Worm (Caenorhabditis elegans) whole organism, late embryonic: ENCODE measurements around the gene F36D3.16.

Experiments
- C08G9.2 ChIP-seq: sonication (generic microtip); optimal IDR thresholded peaks from 2 replicates; lab custom pipeline; 2016; ENCODE audit warnings: mild to moderate bottlenecking, missing genetic modification characterization, moderate library complexity, missing compliant biosample characterization
- C38D4.7 ChIP-seq: fragments of 200-800 bp; sonication (Bioruptor generic); optimal IDR thresholded peaks from 2 replicates; lab custom pipeline; 2018; ENCODE audit warnings: mild to moderate bottlenecking, missing genetic modification characterization, moderate library complexity, missing compliant biosample characterization
- F13H6.1 ChIP-seq: sonication (generic microtip); optimal IDR thresholded peaks from 2 replicates; lab custom pipeline; 2016; ENCODE audit warnings: missing genetic modification characterization, missing compliant biosample characterization
- K02D7.2 ChIP-seq: sonication (generic microtip); optimal IDR thresholded peaks from 2 replicates; lab custom pipeline; 2017; ENCODE audit warnings: mild to moderate bottlenecking, missing genetic modification characterization, missing compliant biosample characterization
- Y22D7AL.16 ChIP-seq: sonication (generic microtip); optimal IDR thresholded peaks from 2 replicates; lab custom pipeline; 2016; ENCODE audit warnings: missing genetic modification characterization, missing compliant biosample characterization
- ceh-18 ChIP-seq: sonication (generic microtip); optimal IDR thresholded peaks from 2 replicates; lab custom pipeline; 2016; ENCODE audit warnings: missing genetic modification characterization, missing compliant biosample characterization
- ceh-2 ChIP-seq: sonication (generic microtip); optimal IDR thresholded peaks from 2 replicates; lab custom pipeline; 2016; ENCODE audit warnings: missing genotype, missing genetic modification characterization, missing compliant biosample characterization
- ceh-22 ChIP-seq: sonication (generic microtip); optimal IDR thresholded peaks from 2 replicates; lab custom pipeline; 2017; ENCODE audit warnings: missing biosample characterization, missing genetic modification characterization
- ceh-31 ChIP-seq: sonication (generic microtip); optimal IDR thresholded peaks from 2 replicates; lab custom pipeline; 2016; ENCODE audit warnings: missing genetic modification characterization, missing compliant biosample characterization
- ceh-48 ChIP-seq: sonication (generic microtip); optimal IDR thresholded peaks from 2 replicates; lab custom pipeline; 2016; ENCODE audit warnings: missing genetic modification characterization, inconsistent platforms, missing compliant biosample characterization
- ceh-9 ChIP-seq: sonication (generic microtip); optimal IDR thresholded peaks from 2 replicates; lab custom pipeline; 2016; ENCODE audit warnings: mild to moderate bottlenecking, missing genetic modification characterization, inconsistent platforms, missing compliant biosample characterization
- che-1 ChIP-seq: sonication (generic microtip); optimal IDR thresholded peaks from 2 replicates; lab custom pipeline; 2016; ENCODE audit warnings: mild to moderate bottlenecking, missing genetic modification characterization, missing compliant biosample characterization
- dmd-4 ChIP-seq: sonication (generic microtip); optimal IDR thresholded peaks from 2 replicates; lab custom pipeline; 2016; ENCODE audit warnings: borderline replicate concordance, missing genetic modification characterization, missing compliant biosample characterization
- dve-1 ChIP-seq: sonication (generic microtip); optimal IDR thresholded peaks from 2 replicates; lab custom pipeline; 2017; ENCODE audit warnings: antibody characterized with exemption, mild to moderate bottlenecking, missing genetic modification characterization, missing compliant biosample characterization
- elt-2 ChIP-seq: sonication (generic microtip); optimal IDR thresholded peaks from 2 replicates; lab custom pipeline; 2016; ENCODE audit warnings: missing genetic modification reagents, missing genetic modification characterization, missing compliant biosample characterization
- elt-4 ChIP-seq: sonication (generic microtip); optimal IDR thresholded peaks from 2 replicates; lab custom pipeline; 2016; ENCODE audit warnings: missing genetic modification characterization, missing compliant biosample characterization
- eyg-1 ChIP-seq: sonication (generic microtip); optimal IDR thresholded peaks from 2 replicates; lab custom pipeline; 2016; ENCODE audit warnings: missing genotype, missing genetic modification characterization, missing compliant biosample characterization
- fax-1 ChIP-seq: sonication (generic microtip); optimal IDR thresholded peaks from 2 replicates; lab custom pipeline; 2016; ENCODE audit warnings: missing genotype, missing genetic modification characterization, missing compliant biosample characterization
- fkh-10 ChIP-seq: fragments of 150-350 bp; optimal IDR thresholded peaks from 2 replicates; lab custom pipeline; 2014; ENCODE audit warnings: missing biosample characterization, missing genetic modification reagents, missing genetic modification characterization
- fkh-6 ChIP-seq: sonication (generic microtip); optimal IDR thresholded peaks from 2 replicates; lab custom pipeline; 2016; ENCODE audit warnings: missing genetic modification characterization, missing compliant biosample characterization
- gmeb-2 ChIP-seq: sonication (generic microtip); optimal IDR thresholded peaks from 2 replicates; lab custom pipeline; 2016; ENCODE audit warnings: missing genetic modification characterization, inconsistent platforms, missing compliant biosample characterization
- hlh-15 ChIP-seq: sonication (generic microtip); optimal IDR thresholded peaks from 2 replicates; lab custom pipeline; 2016; ENCODE audit warnings: missing genetic modification characterization, missing compliant biosample characterization
- hlh-30 ChIP-seq: sonication (generic microtip); optimal IDR thresholded peaks from 2 replicates; lab custom pipeline; 2017; ENCODE audit warnings: antibody characterized with exemption, missing genetic modification characterization, missing compliant biosample characterization; ENCODE audit not compliant: insufficient read depth
- lim-6 ChIP-seq: sonication (generic microtip); optimal IDR thresholded peaks from 2 replicates; lab custom pipeline; 2016; ENCODE audit warnings: missing genetic modification characterization, missing compliant biosample characterization
- nfya-1 ChIP-seq: sonication (generic microtip); optimal IDR thresholded peaks from 2 replicates; lab custom pipeline; 2017; ENCODE audit warnings: missing genetic modification characterization, mild to moderate bottlenecking, missing compliant biosample characterization, antibody characterized with exemption, moderate library complexity
- nhr-11 ChIP-seq: fragments of 150-350 bp; optimal IDR thresholded peaks from 2 replicates; lab custom pipeline; 2014; ENCODE audit warnings: missing biosample characterization, missing genetic modification characterization
- nhr-232 ChIP-seq: sonication (generic microtip); optimal IDR thresholded peaks from 2 replicates; lab custom pipeline; 2016; ENCODE audit warnings: missing genetic modification characterization, missing compliant biosample characterization
- pag-3 ChIP-seq: sonication (generic microtip); optimal IDR thresholded peaks from 2 replicates; lab custom pipeline; 2016; ENCODE audit warnings: missing compliant biosample characterization, missing genetic modification characterization, borderline replicate concordance
- pat-9 ChIP-seq: fragments of 200-800 bp; sonication (Bioruptor generic); optimal IDR thresholded peaks from 2 replicates; lab custom pipeline; 2018; ENCODE audit warnings: mild to moderate bottlenecking, missing genetic modification characterization, moderate library complexity, missing compliant biosample characterization
- pax-1 ChIP-seq: fragments of 150-350 bp; optimal IDR thresholded peaks from 2 replicates; lab custom pipeline; 2014; ENCODE audit warnings: missing biosample characterization, missing genetic modification characterization
- ref-2 ChIP-seq: sonication (generic microtip); optimal IDR thresholded peaks from 2 replicates; lab custom pipeline; 2016; ENCODE audit warnings: missing genetic modification characterization, missing compliant biosample characterization
- sdc-2 ChIP-seq: sonication (generic microtip); optimal IDR thresholded peaks from 2 replicates; lab custom pipeline; 2016; ENCODE audit warnings: missing genotype, missing genetic modification characterization, missing compliant biosample characterization
- sox-2 ChIP-seq: fragments of 200-800 bp; sonication (Bioruptor generic); IDR thresholded peaks from 2 replicates; pipeline ENCODE4 v1.3.6; 2022; ENCODE audit warnings: missing genetic modification reagents, missing genetic modification characterization, missing compliant biosample characterization
- sox-4 ChIP-seq: sonication (generic microtip); optimal IDR thresholded peaks from 2 replicates; lab custom pipeline; 2017; ENCODE audit warnings: mild to moderate bottlenecking, missing genetic modification characterization, inconsistent platforms, missing compliant biosample characterization
- tbx-2 ChIP-seq: sonication (generic microtip); optimal IDR thresholded peaks from 2 replicates; lab custom pipeline; 2016; ENCODE audit warnings: missing genetic modification characterization, missing compliant biosample characterization
- tbx-7 ChIP-seq: sonication (generic microtip); optimal IDR thresholded peaks from 2 replicates; lab custom pipeline; 2016; ENCODE audit warnings: missing genotype, missing genetic modification characterization, missing compliant biosample characterization
- ttx-3 ChIP-seq: sonication (generic microtip); optimal IDR thresholded peaks from 2 replicates; lab custom pipeline; 2016; ENCODE audit warnings: missing genetic modification reagents, missing genetic modification characterization, missing compliant biosample characterization
- unc-3 ChIP-seq, 2 experiments: fragments of 200-800 bp in 1 of 2; sonication (Bioruptor generic) in 1 of 2; sonication (generic microtip) in 1 of 2; conservative IDR thresholded peaks in 1 of 2; optimal IDR thresholded peaks in 1 of 2; 2 replicates each; pipeline versions ENCODE4 v1.3.6 to Lab custom; 2016 to 2022; ENCODE audit warnings: missing compliant biosample characterization in 2 of 2, missing genetic modification characterization in 2 of 2, missing genetic modification reagents in 1 of 2
- unc-42 ChIP-seq: sonication (generic microtip); optimal IDR thresholded peaks from 2 replicates; lab custom pipeline; 2016; ENCODE audit warnings: missing genotype, missing genetic modification characterization, missing compliant biosample characterization
- zip-5 ChIP-seq: sonication (generic microtip); optimal IDR thresholded peaks from 2 replicates; lab custom pipeline; 2016; ENCODE audit warnings: missing genetic modification characterization, missing compliant biosample characterization
- ztf-16 ChIP-seq: sonication (generic microtip); optimal IDR thresholded peaks from 2 replicates; lab custom pipeline; 2017; ENCODE audit warnings: missing genetic modification characterization, missing compliant biosample characterization

F36D3.16 gene

ce11 chrV:16537908-16538446 lies 10.1 kb downstream of the F36D3.16 start, which contains the start of gene Y32B12B.2 (continued):
- TF ChIP-seq elt-4 (tag; lab: Kevin White, UChicago) = no peak
- no peak for TF ChIP-seq ceh-18 (tag; lab: Kevin White, UChicago)
- no peak for TF ChIP-seq ceh-48
- no peak for TF ChIP-seq sox-2 (GFP tag; lab: Robert Waterston, UW)
- no peak for TF ChIP-seq sox-4 (tag; lab: Kevin White, UChicago)
- TF ChIP-seq C08G9.2 = peak; percentile 31
- TF ChIP-seq F13H6.1 (tag; lab: Kevin White, UChicago) = no peak
- TF ChIP-seq lim-6 = no peak
- TF ChIP-seq ceh-22 (tag; lab: Kevin White, UChicago) = no peak
- no peak for TF ChIP-seq sdc-2
- no peak for TF ChIP-seq ceh-9 (tag; lab: Kevin White, UChicago)
- TF ChIP-seq unc-3 (GFP tag; conservative IDR thresholded peaks at IDR 0.05; lab: Robert Waterston, UW) = no peak
- TF ChIP-seq unc-3 (tag; optimal IDR thresholded peaks at IDR 0.05; lab: Kevin White, UChicago) = no peak
- TF ChIP-seq hlh-15 (tag; lab: Kevin White, UChicago) = no peak
- peak; percentile 1 for TF ChIP-seq ceh-2 (tag; lab: Kevin White, UChicago)
- TF ChIP-seq fkh-6 (tag; lab: Kevin White, UChicago) = no peak
- TF ChIP-seq ceh-31 (tag; lab: Kevin White, UChicago) = peak; percentile 25
- no peak for TF ChIP-seq elt-2 (tag; lab: Kevin White, UChicago)
- peak; percentile 7 for TF ChIP-seq tbx-7 (tag; lab: Kevin White, UChicago)
- TF ChIP-seq eyg-1 (tag; lab: Kevin White, UChicago) = no peak

- TF ChIP-seq ref-2 (tag; lab: Kevin White, UChicago) (no peak), ceh-9 (tag; lab: Kevin White, UChicago) (no peak), nfya-1 (tag; lab: Kevin White, UChicago) (peak; percentile 83)
Observed at ce11 chrV:16539666-16540065, 11.8 kb downstream of the F36D3.16 start.

- TF ChIP-seq fax-1 (tag; lab: Kevin White, UChicago) = no peak
- peak; percentile 77 for TF ChIP-seq nfya-1 (tag; lab: Kevin White, UChicago)
Observed at ce11 chrV:16540657-16541056, 12.8 kb downstream of the F36D3.16 start.

ce11 chrV:16550680-16551079 lies 22.8 kb downstream of the F36D3.16 start, which contains the start of gene srbc-65:
Gene srbc-65 (plus strand): TSS chrV:16550980.
- no peak for TF ChIP-seq zip-5
- TF ChIP-seq elt-4 (tag; lab: Kevin White, UChicago) = no peak
- no peak for TF ChIP-seq gmeb-2 (tag; lab: Kevin White, UChicago)
- TF ChIP-seq K02D7.2 (tag; lab: Kevin White, UChicago) = no peak
- TF ChIP-seq hlh-30 = no peak
- no peak for TF ChIP-seq ceh-9 (tag; lab: Kevin White, UChicago)
- TF ChIP-seq ztf-16 (tag; lab: Kevin White, UChicago) = no peak
- TF ChIP-seq che-1 = no peak
- TF ChIP-seq dmd-4 (tag; lab: Kevin White, UChicago) = no peak
- no peak for TF ChIP-seq pat-9 (tag; lab: Kevin White, UChicago)
- TF ChIP-seq unc-3 (GFP tag; conservative IDR thresholded peaks at IDR 0.05; lab: Robert Waterston, UW) = no peak
- no peak for TF ChIP-seq unc-3 (tag; optimal IDR thresholded peaks at IDR 0.05; lab: Kevin White, UChicago)
- TF ChIP-seq hlh-15 (tag; lab: Kevin White, UChicago) = no peak
- no peak for TF ChIP-seq ttx-3
- TF ChIP-seq fkh-10 (GFP tag; lab: Kevin White, UChicago) = no peak
- TF ChIP-seq fkh-6 (tag; lab: Kevin White, UChicago) = no peak

ce11 chrV:16552929-16553328 lies 25.0 kb downstream of the F36D3.16 start, which contains the start of gene Y32B12B.4:
Gene Y32B12B.4 (plus strand): TSS chrV:16553327.
- no peak for TF ChIP-seq nhr-11
- peak; percentile 85 for TF ChIP-seq fkh-6 (tag; lab: Kevin White, UChicago)
- peak; percentile 14 for TF ChIP-seq sox-4 (tag; lab: Kevin White, UChicago)
- peak; percentile 92 for TF ChIP-seq elt-4 (tag; lab: Kevin White, UChicago)
- no peak for TF ChIP-seq C38D4.7 (GFP tag; lab: Kevin White, UChicago)
- TF ChIP-seq pax-1 (tag; lab: Kevin White, UChicago) = no peak
- peak; percentile 45 for TF ChIP-seq K02D7.2 (tag; lab: Kevin White, UChicago)
- peak; percentile 55 for TF ChIP-seq unc-42 (tag; lab: Kevin White, UChicago)
- peak; percentile 87 for TF ChIP-seq lim-6
- peak; percentile 98 for TF ChIP-seq tbx-2 (tag; lab: Kevin White, UChicago)
- TF ChIP-seq ceh-31 (tag; lab: Kevin White, UChicago) = peak; percentile 98
- TF ChIP-seq fax-1 (tag; lab: Kevin White, UChicago) = peak; percentile 94
- no peak for TF ChIP-seq nhr-232
- peak; percentile 94 for TF ChIP-seq C08G9.2
- TF ChIP-seq dve-1 (tag; lab: Kevin White, UChicago) = no peak
- no peak for TF ChIP-seq fkh-10 (GFP tag; lab: Kevin White, UChicago)
- TF ChIP-seq ztf-16 (tag; lab: Kevin White, UChicago) = peak; percentile 60
- no peak for TF ChIP-seq Y22D7AL.16
- peak; percentile 21; the same call in 1 of the 2 replicates for TF ChIP-seq sox-2 (GFP tag; lab: Robert Waterston, UW)
- no peak for TF ChIP-seq nfya-1 (tag; lab: Kevin White, UChicago)
- TF ChIP-seq pag-3 (tag; lab: Kevin White, UChicago) = peak; percentile 70
